Fruit fly (Drosophila melanogaster): ENCODE results near the gene CG15695.

The CG15695 gene

DNA sequence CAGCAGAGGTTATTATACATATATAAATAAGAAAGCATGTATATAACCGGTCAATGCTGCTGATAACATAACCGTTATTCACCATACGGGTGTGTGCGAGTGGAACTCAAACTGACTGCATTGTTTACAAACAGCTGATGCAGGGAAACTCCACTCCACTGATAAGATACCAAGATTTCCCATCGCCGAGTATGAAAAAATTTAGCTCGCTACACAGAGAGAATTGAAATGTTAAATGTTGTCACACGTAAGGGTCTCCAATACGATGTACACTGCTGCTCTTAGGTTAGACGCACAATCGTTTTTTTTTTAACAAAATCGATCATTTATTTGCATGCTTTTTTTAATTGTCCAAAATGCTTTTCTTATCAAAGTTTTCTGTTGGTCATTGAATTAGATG lies 8.3 kb upstream of the CG15695 start (continued):
- TF ChIP-seq sens-2 (GFP tag; IDR thresholded peaks at IDR 0.05) = 0 out of 2 replicates have a peak, but pooled peaks have one; percentile 12
- TF ChIP-seq CG13624 (GFP tag; optimal IDR thresholded peaks at IDR 0.05) = no peak
- TF ChIP-seq sisA (GFP tag; IDR thresholded peaks at IDR 0.05) = 0 out of 2 replicates have a peak, but pooled peaks have one; percentile 29
- TF ChIP-seq trh (GFP tag; optimal IDR thresholded peaks at IDR 0.05) = no peak
- TF ChIP-seq gt (GFP tag; IDR thresholded peaks at IDR 0.05) = no peak
- peak; percentile 29; the same call in 1 of the 2 replicates for TF ChIP-seq sim (GFP tag; IDR thresholded peaks at IDR 0.05)
- TF ChIP-seq CG3407 (GFP tag; optimal IDR thresholded peaks at IDR 0.05) = no peak
- no peak for TF ChIP-seq CG11723 (GFP tag; optimal IDR thresholded peaks at IDR 0.05)
- TF ChIP-seq CG2199 (GFP tag; IDR thresholded peaks at IDR 0.05) = 0 out of 3 replicates have a peak, but pooled peaks have one; percentile 15
- peak; percentile 32; the same call in 1 of the 2 replicates for TF ChIP-seq Atf6 (GFP tag; IDR thresholded peaks at IDR 0.05)
- TF ChIP-seq h (optimal IDR thresholded peaks at IDR 0.05) = no peak
- TF ChIP-seq CG10979 (tag; optimal IDR thresholded peaks at IDR 0.05) = peak; percentile 37
- TF ChIP-seq bigmax (GFP tag; optimal IDR thresholded peaks at IDR 0.05) = no peak
- TF ChIP-seq CG2129 (GFP tag; IDR thresholded peaks at IDR 0.05; ENCODE audit: partially characterized antibody) = no peak
- TF ChIP-seq Six4 (GFP tag; optimal IDR thresholded peaks at IDR 0.05) = peak; percentile 20
- no peak for TF ChIP-seq Rx (GFP tag; IDR thresholded peaks at IDR 0.05)
- TF ChIP-seq CG2120 (GFP tag; optimal IDR thresholded peaks at IDR 0.05) = peak; percentile 21
- no peak for TF ChIP-seq CG9797 (GFP tag; optimal IDR thresholded peaks at IDR 0.05)
- TF ChIP-seq dmrt99B (tag; optimal IDR thresholded peaks at IDR 0.05) = peak; percentile 49
- peak; percentile 32 for TF ChIP-seq Blimp-1 (GFP tag; optimal IDR thresholded peaks at IDR 0.05)
- TF ChIP-seq onecut (GFP tag; IDR thresholded peaks at IDR 0.05) = no peak
- TF ChIP-seq CG4328 (GFP tag; optimal IDR thresholded peaks at IDR 0.05) = no peak
- peak; percentile 35; the same call in 1 of the 2 replicates for TF ChIP-seq vvl (GFP tag; IDR thresholded peaks at IDR 0.05)
- TF ChIP-seq phol (tag; optimal IDR thresholded peaks at IDR 0.05) = peak; percentile 38
- TF ChIP-seq Drgx (GFP tag; IDR thresholded peaks at IDR 0.05) = 0 out of 2 replicates have a peak, but pooled peaks have one; percentile 37
- TF ChIP-seq grau (tag; optimal IDR thresholded peaks at IDR 0.05) = peak; percentile 22
- no peak for TF ChIP-seq abd-A (tag; optimal IDR thresholded peaks at IDR 0.05)
- TF ChIP-seq Ets65A (GFP tag) = peak; percentile 10
- TF ChIP-seq CG18262 (tag; optimal IDR thresholded peaks at IDR 0.05) = peak; percentile 8
- no peak for TF ChIP-seq Atf3 (GFP tag; optimal IDR thresholded peaks at IDR 0.05)
- TF ChIP-seq en (GFP tag; optimal IDR thresholded peaks at IDR 0.05) = peak; percentile 33
- TF ChIP-seq CG11695 (GFP tag; IDR thresholded peaks at IDR 0.05) = 0 out of 3 replicates have a peak, but pooled peaks have one; percentile 28
- no peak for TF ChIP-seq CG31365 (tag; optimal IDR thresholded peaks at IDR 0.05)
- TF ChIP-seq CG10366 (GFP tag; IDR thresholded peaks at IDR 0.05) = peak; percentile 43
- TF ChIP-seq Max (GFP tag; optimal IDR thresholded peaks at IDR 0.05) = no peak
- peak; percentile 40; the same call in 1 of the 2 replicates for TF ChIP-seq CG14441 (GFP tag; IDR thresholded peaks at IDR 0.05)
- peak; percentile 14 for TF ChIP-seq CG17385 (GFP tag; optimal IDR thresholded peaks at IDR 0.05)
- peak; percentile 45 for TF ChIP-seq CG12391 (tag; optimal IDR thresholded peaks at IDR 0.05)
- TF ChIP-seq CG30020 (tag; optimal IDR thresholded peaks at IDR 0.05) = no peak
- TF ChIP-seq CG3726 (GFP tag; IDR thresholded peaks at IDR 0.05) = no peak
- TF ChIP-seq Hr3 (GFP tag; optimal IDR thresholded peaks at IDR 0.05) = no peak
- peak; percentile 62; the same call in 1 of the 2 replicates for TF ChIP-seq slbo (GFP tag; IDR thresholded peaks at IDR 0.05)
- TF ChIP-seq CG17328 (GFP tag; IDR thresholded peaks at IDR 0.05) = peak; percentile 44
- no peak for TF ChIP-seq eyg (GFP tag; optimal IDR thresholded peaks at IDR 0.05)
- no peak for TF ChIP-seq CG11456 (GFP tag; IDR thresholded peaks at IDR 0.05)
- TF ChIP-seq dati (GFP tag; IDR thresholded peaks at IDR 0.05) = 0 out of 2 replicates have a peak, but pooled peaks have one; percentile 3
- TF ChIP-seq CG30403 (GFP tag; optimal IDR thresholded peaks at IDR 0.05) = peak; percentile 19
- no peak for TF ChIP-seq CG7786 (GFP tag; optimal IDR thresholded peaks at IDR 0.05)
- TF ChIP-seq gce (GFP tag; IDR thresholded peaks at IDR 0.05) = no peak
- no peak for TF ChIP-seq gcm2 (GFP tag; optimal IDR thresholded peaks at IDR 0.05)
- no peak for TF ChIP-seq YL-1 (GFP tag; optimal IDR thresholded peaks at IDR 0.05)
- TF ChIP-seq Hr51 (GFP tag; optimal IDR thresholded peaks at IDR 0.05) = peak in 1 of 2 experiments; percentile 29
